Worm (Caenorhabditis elegans) whole organism, L4 larva: ENCODE data around the gene T10B9.14.

Experiments
- F10B5.3 ChIP-seq: sonication (generic microtip); optimal IDR thresholded peaks from 2 replicates; lab custom pipeline; 2016; ENCODE audit warnings: mild to moderate bottlenecking, missing genetic modification characterization, missing compliant biosample characterization
- F44E2.7 ChIP-seq: fragments of 200-800 bp; sonication (Bioruptor generic); IDR thresholded peaks from 2 replicates; pipeline ENCODE4 v2.1.2; 2022; ENCODE audit warnings: missing genetic modification characterization, missing compliant biosample characterization
- R02D3.7 ChIP-seq: fragments of 150-350 bp; sonication (generic microtip); optimal IDR thresholded peaks from 3 replicates; lab custom pipeline; 2014; ENCODE audit warnings: missing biosample characterization, missing genetic modification characterization
- T26A8.4 ChIP-seq: fragments of 200-800 bp; sonication (Bioruptor generic); IDR thresholded peaks from 2 replicates; pipeline ENCODE4 v1.3.6; 2022; ENCODE audit warnings: missing genetic modification characterization, missing compliant biosample characterization
- Y105C5A.15 ChIP-seq: fragments of 200-800 bp; sonication (Bioruptor generic); IDR thresholded peaks from 2 replicates; pipeline ENCODE4 v1.3.6; 2022; ENCODE audit warnings: missing genetic modification characterization, missing compliant biosample characterization
- Y75B8A.6 ChIP-seq: fragments of 200-800 bp; sonication (Bioruptor generic); IDR thresholded peaks from 2 replicates; pipeline ENCODE4 v1.3.6; 2022; ENCODE audit warnings: missing genetic modification reagents, missing genetic modification characterization, missing compliant biosample characterization
- aha-1 ChIP-seq: fragments of 150-350 bp; peaks from one replicate; lab custom pipeline; 2014; ENCODE audit warnings: missing biosample characterization, missing genetic modification characterization
- aly-2 ChIP-seq: sonication (generic microtip); optimal IDR thresholded peaks from 2 replicates; lab custom pipeline; 2018; ENCODE audit warnings: missing biosample characterization, missing genetic modification characterization
- arid-1 ChIP-seq: fragments of 200-800 bp; sonication (Bioruptor generic); conservative IDR thresholded peaks from 2 replicates; pipeline ENCODE4 v1.3.6; 2022; ENCODE audit warnings: missing genetic modification reagents, missing genetic modification characterization, missing compliant biosample characterization
- ceh-28 ChIP-seq: fragments of 150-350 bp; optimal IDR thresholded peaks from 2 replicates; lab custom pipeline; 2014; ENCODE audit warnings: missing biosample characterization, missing genetic modification reagents, missing genetic modification characterization
- ceh-44 ChIP-seq: fragments of 200-800 bp; sonication (Bioruptor generic); IDR thresholded peaks from 2 replicates; pipeline ENCODE4 v1.3.6; 2022; ENCODE audit warnings: missing genetic modification reagents, missing genetic modification characterization, missing compliant biosample characterization
- ceh-62 ChIP-seq: sonication (generic microtip); optimal IDR thresholded peaks from 2 replicates; lab custom pipeline; 2017; ENCODE audit warnings: missing biosample characterization, missing genetic modification characterization
- ceh-82 ChIP-seq: sonication (generic microtip); optimal IDR thresholded peaks from 2 replicates; lab custom pipeline; 2017; ENCODE audit warnings: missing biosample characterization, missing genetic modification characterization
- cey-2 ChIP-seq: sonication (generic microtip); optimal IDR thresholded peaks from 3 replicates; lab custom pipeline; 2017; ENCODE audit warnings: missing genetic modification characterization, mild to moderate bottlenecking, missing compliant biosample characterization, antibody characterized with exemption, borderline replicate concordance; ENCODE audit not compliant: insufficient read depth
- daf-16 ChIP-seq, 3 experiments: sonication (generic microtip); optimal IDR thresholded peaks; 2 replicates each; lab custom pipeline; 2016 to 2017; ENCODE audit warnings: missing genetic modification characterization in 3 of 3, missing genetic modification reagents in 3 of 3, mild to moderate bottlenecking in 2 of 3, missing compliant biosample characterization in 2 of 3, missing biosample characterization in 1 of 3, moderate library complexity in 1 of 3
- dmd-9 ChIP-seq: fragments of 200-800 bp; sonication (Bioruptor generic); IDR thresholded peaks from 2 replicates; pipeline ENCODE4 v1.3.6; 2022; ENCODE audit warnings: missing genetic modification reagents, missing genetic modification characterization, missing compliant biosample characterization
- dpl-1 ChIP-seq: fragments of 150-350 bp; optimal IDR thresholded peaks from 2 replicates; lab custom pipeline; 2014; ENCODE audit warnings: missing biosample characterization, missing genetic modification reagents, missing genetic modification characterization
- egl-43 ChIP-seq: fragments of 200-800 bp; sonication (Bioruptor generic); IDR thresholded peaks from 2 replicates; pipeline ENCODE4 v1.3.6; 2022; ENCODE audit warnings: missing genetic modification reagents, missing genetic modification characterization, missing compliant biosample characterization
- hif-1 ChIP-seq, 2 experiments: sonication (generic microtip); optimal IDR thresholded peaks; 2 replicates each; lab custom pipeline; 2016 to 2017; ENCODE audit warnings: missing compliant biosample characterization in 2 of 2, missing genetic modification characterization in 2 of 2, missing genetic modification reagents in 2 of 2, missing genotype in 2 of 2, mild to moderate bottlenecking in 1 of 2
- hmg-1.1 ChIP-seq: fragments of 200-800 bp; sonication (Bioruptor generic); IDR thresholded peaks from 2 replicates; pipeline ENCODE4 v1.3.6; 2022; ENCODE audit warnings: missing genetic modification reagents, missing genetic modification characterization, missing compliant biosample characterization
- jun-1 ChIP-seq: fragments of 150-350 bp; optimal IDR thresholded peaks from 2 replicates; lab custom pipeline; 2014; ENCODE audit warnings: missing biosample characterization, missing genetic modification reagents, missing genetic modification characterization
- lim-7 ChIP-seq: fragments of 200-800 bp; sonication (Bioruptor generic); IDR thresholded peaks from 2 replicates; pipeline ENCODE4 v1.3.6; 2022; ENCODE audit warnings: missing genetic modification characterization, missing compliant biosample characterization
- lin-29 ChIP-seq: fragments of 200-800 bp; sonication (Bioruptor generic); IDR thresholded peaks from 2 replicates; pipeline ENCODE4 v1.3.6; 2022; ENCODE audit warnings: missing genetic modification reagents, missing genetic modification characterization, missing compliant biosample characterization
- lin-39 ChIP-seq: fragments of 150-350 bp; optimal IDR thresholded peaks from 2 replicates; lab custom pipeline; 2014; ENCODE audit warnings: missing biosample characterization, missing genetic modification reagents, missing genetic modification characterization
- madf-5 ChIP-seq, 2 experiments: fragments of 200-800 bp; sonication (Bioruptor generic); IDR thresholded peaks; 2 replicates each; pipeline ENCODE4 v1.3.6; 2022; ENCODE audit warnings: missing compliant biosample characterization in 2 of 2, missing genetic modification characterization in 2 of 2
- madf-9 ChIP-seq: fragments of 200-800 bp; sonication (Bioruptor generic); conservative IDR thresholded peaks from 2 replicates; pipeline ENCODE4 v1.3.6; 2022; ENCODE audit warnings: missing genetic modification reagents, missing genetic modification characterization, missing compliant biosample characterization
- mdl-1 ChIP-seq, 2 experiments: fragments of 150-350 bp in 1 of 2; sonication (generic microtip) in 1 of 2; optimal IDR thresholded peaks; 2 replicates each; lab custom pipeline; 2014 to 2017; ENCODE audit warnings: missing biosample characterization in 2 of 2, missing genetic modification characterization in 2 of 2
- mdt-29 ChIP-seq: fragments of 200-800 bp; sonication (Bioruptor generic); IDR thresholded peaks from 2 replicates; pipeline ENCODE4 v1.3.6; 2022; ENCODE audit warnings: missing genetic modification reagents, missing genetic modification characterization, missing compliant biosample characterization
- mes-2 ChIP-seq: sonication (generic microtip); optimal IDR thresholded peaks from 2 replicates; lab custom pipeline; 2016; ENCODE audit warnings: missing genotype, mild to moderate bottlenecking, missing genetic modification characterization, missing compliant biosample characterization; ENCODE audit not compliant: poor library complexity, severe bottlenecking
- mxl-2 ChIP-seq: fragments of 200-800 bp; sonication (Bioruptor generic); conservative IDR thresholded peaks from 2 replicates; pipeline ENCODE4 v1.3.6; 2022; ENCODE audit warnings: missing genetic modification reagents, missing genetic modification characterization, missing compliant biosample characterization
- mxl-3 ChIP-seq: fragments of 200-800 bp; sonication (Bioruptor generic); optimal IDR thresholded peaks from 2 replicates; lab custom pipeline; 2018; ENCODE audit warnings: mild to moderate bottlenecking, missing genetic modification characterization, missing compliant biosample characterization
- nhr-102 ChIP-seq: sonication (generic microtip); optimal IDR thresholded peaks from 2 replicates; lab custom pipeline; 2016; ENCODE audit warnings: mild to moderate bottlenecking, missing genetic modification characterization, moderate library complexity, missing compliant biosample characterization
- nhr-11 ChIP-seq: fragments of 150-350 bp; optimal IDR thresholded peaks from 2 replicates; lab custom pipeline; 2014; ENCODE audit warnings: missing biosample characterization, missing genetic modification characterization
- nhr-111 ChIP-seq: fragments of 200-800 bp; sonication (Bioruptor generic); optimal IDR thresholded peaks from 2 replicates; lab custom pipeline; 2018; ENCODE audit warnings: mild to moderate bottlenecking, missing genetic modification characterization, missing compliant biosample characterization
- nhr-237 ChIP-seq: sonication (generic microtip); optimal IDR thresholded peaks from 2 replicates; lab custom pipeline; 2017; ENCODE audit warnings: missing biosample characterization, missing genetic modification characterization
- nhr-25 ChIP-seq: sonication (generic microtip); optimal IDR thresholded peaks from 2 replicates; lab custom pipeline; 2017; ENCODE audit warnings: missing genetic modification characterization, mild to moderate bottlenecking, missing compliant biosample characterization, antibody characterized with exemption, moderate library complexity, borderline replicate concordance; ENCODE audit not compliant: insufficient read depth
- nhr-77 ChIP-seq: fragments of 150-350 bp; optimal IDR thresholded peaks from 2 replicates; lab custom pipeline; 2014; ENCODE audit warnings: missing biosample characterization, missing genetic modification characterization
- pha-4 ChIP-seq, 2 experiments: fragments of 150-350 bp in 1 of 2; fragments of 200-800 bp in 1 of 2; sonication (Bioruptor generic) in 1 of 2; IDR thresholded peaks in 1 of 2; optimal IDR thresholded peaks in 1 of 2; 2 replicates each; pipeline versions ENCODE4 v1.3.6 to Lab custom; 2014 to 2022; ENCODE audit warnings: missing genetic modification characterization in 2 of 2, missing genetic modification reagents in 2 of 2, missing biosample characterization in 1 of 2, missing compliant biosample characterization in 1 of 2
- rbr-2 ChIP-seq: sonication (generic microtip); optimal IDR thresholded peaks from 2 replicates; lab custom pipeline; 2016; ENCODE audit warnings: missing genotype, missing genetic modification characterization, missing compliant biosample characterization
- saeg-2 ChIP-seq: fragments of 200-800 bp; sonication (Bioruptor generic); IDR thresholded peaks from 2 replicates; pipeline ENCODE4 v1.3.6; 2022; ENCODE audit warnings: missing genetic modification reagents, missing genetic modification characterization, missing compliant biosample characterization
- sdz-12 ChIP-seq: fragments of 200-800 bp; sonication (Bioruptor generic); optimal IDR thresholded peaks from 2 replicates; lab custom pipeline; 2018; ENCODE audit warnings: mild to moderate bottlenecking, missing genetic modification characterization, missing compliant biosample characterization
- snpc-1.2 ChIP-seq: fragments of 200-800 bp; sonication (Bioruptor generic); IDR thresholded peaks from 2 replicates; pipeline ENCODE4 v1.3.6; 2022; ENCODE audit warnings: missing genetic modification reagents, missing genetic modification characterization, missing compliant biosample characterization
- snpc-4 ChIP-seq: fragments of 150-350 bp; optimal IDR thresholded peaks from 2 replicates; lab custom pipeline; 2014; ENCODE audit warnings: missing biosample characterization, missing genetic modification characterization
- spr-1 ChIP-seq: sonication (generic microtip); optimal IDR thresholded peaks from 2 replicates; lab custom pipeline; 2016; ENCODE audit warnings: mild to moderate bottlenecking, missing genetic modification characterization, missing compliant biosample characterization
- unc-62 ChIP-seq, 3 experiments: fragments of 150-350 bp in 1 of 3; sonication (generic microtip); optimal IDR thresholded peaks in 2 of 3; peaks in 1 of 3; 1 replicate in 1 of 3; 2 replicates in 2 of 3; lab custom pipeline; 2014 to 2017; ENCODE audit warnings: missing biosample characterization in 3 of 3, missing genetic modification characterization in 3 of 3, missing genetic modification reagents in 3 of 3, missing genotype in 1 of 3
- zag-1 ChIP-seq: fragments of 150-350 bp; optimal IDR thresholded peaks from 2 replicates; lab custom pipeline; 2014; ENCODE audit warnings: missing biosample characterization, missing genetic modification characterization
- zip-2 ChIP-seq: fragments of 150-350 bp; optimal IDR thresholded peaks from 2 replicates; lab custom pipeline; 2014; ENCODE audit warnings: missing biosample characterization, missing genetic modification characterization
- ztf-11 ChIP-seq: fragments of 150-350 bp; optimal IDR thresholded peaks from 2 replicates; lab custom pipeline; 2014; ENCODE audit warnings: missing biosample characterization, missing genetic modification characterization

Gene T10B9.14

ce11 chrII:9787395-9788152 lies 5.3 kb upstream of the T10B9.14 start, which contains the start of gene cyp-13A2 (continued):
- no peak for TF ChIP-seq spr-1 (tag; lab: Kevin White, UChicago)
- no peak for TF ChIP-seq nhr-111 (GFP tag; lab: Kevin White, UChicago)
- TF ChIP-seq madf-9 (GFP tag; lab: Robert Waterston, UW) = no peak
- no peak for TF ChIP-seq zip-2 (tag; lab: Kevin White, UChicago)
- TF ChIP-seq mxl-2 = no peak
- no peak for TF ChIP-seq snpc-1.2 (GFP tag; lab: Robert Waterston, UW)
- no peak for TF ChIP-seq arid-1 (GFP tag; lab: Robert Waterston, UW)
- no peak for TF ChIP-seq jun-1 (tag; lab: Kevin White, UChicago)
- no peak for TF ChIP-seq daf-16 (GFP tag; optimal IDR thresholded peaks at IDR 0.05; lab: Kevin White, UChicago)
- TF ChIP-seq daf-16 (tag; optimal IDR thresholded peaks at IDR 0.05; lab: Kevin White, UChicago) = peak; percentile 28
- TF ChIP-seq egl-43 = no peak
- no peak for TF ChIP-seq F44E2.7 (GFP tag; lab: Robert Waterston, UW)
- TF ChIP-seq mdt-29 = no peak
- no peak for TF ChIP-seq sdz-12 (GFP tag; lab: Kevin White, UChicago)
- no peak for TF ChIP-seq dmd-9
- no peak for TF ChIP-seq R02D3.7 (tag; lab: Kevin White, UChicago)
- TF ChIP-seq ceh-82 = no peak
- TF ChIP-seq ceh-62 (tag; lab: Kevin White, UChicago) = no peak
- peak in 1 of 2 experiments; percentile 22 for TF ChIP-seq mdl-1 (tag; optimal IDR thresholded peaks at IDR 0.05; lab: Kevin White, UChicago)
- no peak for TF ChIP-seq saeg-2 (GFP tag; lab: Robert Waterston, UW)
- no peak for TF ChIP-seq lim-7
- TF ChIP-seq nhr-102 (tag; lab: Kevin White, UChicago) = peak; percentile 68
- TF ChIP-seq rbr-2 (tag; lab: Kevin White, UChicago) = no peak
- no peak for TF ChIP-seq aly-2 (tag; lab: Kevin White, UChicago)
- no peak for TF ChIP-seq hmg-1.1 (GFP tag; lab: Robert Waterston, UW)
- no peak for TF ChIP-seq Y75B8A.6 (GFP tag; lab: Robert Waterston, UW)
- TF ChIP-seq snpc-4 (tag; lab: Kevin White, UChicago) = peak; percentile 83
- TF ChIP-seq madf-5 (GFP tag; IDR thresholded peaks at IDR 0.05; lab: Robert Waterston, UW) = no peak
- TF ChIP-seq nhr-237 (tag; lab: Kevin White, UChicago) = no peak
- TF ChIP-seq lin-39 (tag; lab: Kevin White, UChicago) = no peak
- no peak for TF ChIP-seq aha-1 (tag; lab: Kevin White, UChicago)
- peak; percentile 33 for TF ChIP-seq nhr-25 (tag; lab: Kevin White, UChicago)
- no peak for TF ChIP-seq cey-2 (tag; lab: Kevin White, UChicago)
- TF ChIP-seq ceh-28 (tag; lab: Kevin White, UChicago) = no peak
- peak; percentile 15 for TF ChIP-seq nhr-77 (tag; lab: Kevin White, UChicago)
- no peak for TF ChIP-seq Y105C5A.15 (GFP tag; lab: Robert Waterston, UW)
- peak in 1 of 2 experiments; percentile 91 for TF ChIP-seq unc-62 (GFP tag; optimal IDR thresholded peaks at IDR 0.05 in 1 of 2; lab: Kevin White, UChicago)
- no peak for TF ChIP-seq unc-62 (tag; optimal IDR thresholded peaks at IDR 0.05; lab: Kevin White, UChicago)
- no peak for TF ChIP-seq mes-2 (tag; lab: Kevin White, UChicago)
- TF ChIP-seq zag-1 (tag; lab: Kevin White, UChicago) = no peak
- TF ChIP-seq dpl-1 (GFP tag; lab: Kevin White, UChicago) = no peak
- peak; percentile 80 for TF ChIP-seq nhr-11
- no peak for TF ChIP-seq F10B5.3 (tag; lab: Kevin White, UChicago)
- TF ChIP-seq lin-29 (GFP tag; lab: Robert Waterston, UW) = no peak
- 0 out of 2 replicates have a peak, but pooled peaks have one; percentile 13 for TF ChIP-seq pha-4 (GFP tag; IDR thresholded peaks at IDR 0.05; lab: Robert Waterston, UW)
- TF ChIP-seq pha-4 (tag; optimal IDR thresholded peaks at IDR 0.05; lab: Kevin White, UChicago) = peak; percentile 34
- TF ChIP-seq ztf-11 (tag; lab: Kevin White, UChicago) = no peak
- TF ChIP-seq T26A8.4 = no peak
- no peak for TF ChIP-seq mxl-3 (GFP tag; lab: Kevin White, UChicago)
- no peak for TF ChIP-seq hif-1 (tag; optimal IDR thresholded peaks at IDR 0.05; lab: Kevin White, UChicago)
- TF ChIP-seq ceh-44 (GFP tag; lab: Robert Waterston, UW) = no peak
